Fruit fly (Drosophila melanogaster) whole organism, prepupa: ENCODE data around the gene Mesh1.

Source experiments
- CG11294 ChIP-seq: fragments of 200-800 bp; sonication (Bioruptor generic); IDR thresholded peaks from 2 replicates; pipeline ENCODE4 v1.3.6; 2022; ENCODE audit warnings: missing biosample characterization, missing genetic modification characterization
- CG3032 ChIP-seq: fragments of 200-800 bp; optimal IDR thresholded peaks from 2 replicates; lab custom pipeline; 2019; ENCODE audit warnings: missing biosample characterization, mild to moderate bottlenecking, missing genetic modification characterization, moderate library complexity
- CG31627 ChIP-seq: fragments of 200-800 bp; sonication (Bioruptor generic); optimal IDR thresholded peaks from 3 replicates; lab custom pipeline; 2016; ENCODE audit warnings: missing biosample characterization, missing genetic modification characterization
- CG32006 ChIP-seq: fragments of 200-800 bp; sonication (Bioruptor generic); optimal IDR thresholded peaks from 3 replicates; lab custom pipeline; 2017; ENCODE audit warnings: missing biosample characterization, mild to moderate bottlenecking, missing genetic modification characterization
- CG34406 ChIP-seq: fragments of 200-800 bp; sonication (Bioruptor generic); optimal IDR thresholded peaks from 3 replicates; lab custom pipeline; 2016; ENCODE audit warnings: missing biosample characterization, missing genetic modification characterization
- CG3919 ChIP-seq: fragments of 200-800 bp; sonication (Bioruptor generic); optimal IDR thresholded peaks from 3 replicates; lab custom pipeline; 2016; ENCODE audit warnings: missing biosample characterization, missing genetic modification characterization
- CG6163 ChIP-seq: fragments of 200-800 bp; sonication (Bioruptor generic); IDR thresholded peaks from 3 replicates; pipeline ENCODE4 v1.3.6; 2022; ENCODE audit warnings: missing biosample characterization, missing genetic modification characterization
- CG6276 ChIP-seq: fragments of 200-800 bp; sonication (Bioruptor generic); optimal IDR thresholded peaks from 2 replicates; lab custom pipeline; 2017; ENCODE audit warnings: missing biosample characterization, mild to moderate bottlenecking, missing genetic modification characterization
- CG6792 ChIP-seq: fragments of 200-800 bp; sonication (Bioruptor generic); optimal IDR thresholded peaks from 3 replicates; lab custom pipeline; 2016; ENCODE audit warnings: missing biosample characterization, missing genetic modification characterization
- CG6808 ChIP-seq: fragments of 200-800 bp; sonication (Bioruptor generic); optimal IDR thresholded peaks from 3 replicates; lab custom pipeline; 2017; ENCODE audit warnings: missing biosample characterization, missing genetic modification characterization, mild to moderate bottlenecking, moderate library complexity, missing genetic modification reagents
- CG6854 ChIP-seq: fragments of 200-800 bp; sonication (Bioruptor generic); optimal IDR thresholded peaks from 2 replicates; lab custom pipeline; 2017; ENCODE audit warnings: missing biosample characterization, mild to moderate bottlenecking, missing genetic modification characterization
- CG7368 ChIP-seq: fragments of 200-800 bp; sonication (Bioruptor generic); optimal IDR thresholded peaks from 3 replicates; lab custom pipeline; 2016; ENCODE audit warnings: missing biosample characterization, missing genetic modification characterization
- CG8119 ChIP-seq: fragments of 200-800 bp; sonication (Bioruptor generic); IDR thresholded peaks from 3 replicates; pipeline ENCODE4 v1.3.6; 2022; ENCODE audit warnings: missing biosample characterization, missing genetic modification characterization
- CG8319 ChIP-seq: fragments of 200-800 bp; sonication (Bioruptor generic); optimal IDR thresholded peaks from 3 replicates; lab custom pipeline; 2016; ENCODE audit warnings: missing biosample characterization, missing genetic modification characterization
- CG8632 ChIP-seq: fragments of 200-800 bp; sonication (Bioruptor generic); optimal IDR thresholded peaks from 3 replicates; lab custom pipeline; 2016; ENCODE audit warnings: missing biosample characterization, missing genetic modification characterization
- CG9139 ChIP-seq: fragments of 200-800 bp; sonication (Bioruptor generic); optimal IDR thresholded peaks from 3 replicates; lab custom pipeline; 2017; ENCODE audit warnings: missing biosample characterization, mild to moderate bottlenecking, missing genetic modification characterization
- Eip78C ChIP-seq: fragments of 200-800 bp; sonication (Bioruptor generic); peaks from one replicate; lab custom pipeline; 2016; ENCODE audit warnings: missing biosample characterization, missing genetic modification characterization
- Ets21C ChIP-seq: fragments of 200-800 bp; sonication (Bioruptor generic); optimal IDR thresholded peaks from 3 replicates; lab custom pipeline; 2016; ENCODE audit warnings: missing biosample characterization, missing genetic modification characterization
- Ets96B ChIP-seq: fragments of 200-800 bp; optimal IDR thresholded peaks from 2 replicates; lab custom pipeline; 2019; ENCODE audit warnings: missing biosample characterization, mild to moderate bottlenecking, missing genetic modification characterization, moderate library complexity
- Gug ChIP-seq: fragments of 200-800 bp; sonication (Bioruptor generic); IDR thresholded peaks from 2 replicates; pipeline ENCODE4 v1.3.6; 2022; ENCODE audit warnings: missing biosample characterization, missing genetic modification characterization
- Hr38 ChIP-seq: sonication (Bioruptor generic); optimal IDR thresholded peaks from 2 replicates; lab custom pipeline; 2016; ENCODE audit warnings: missing biosample characterization, missing genetic modification characterization
- Hr39 ChIP-seq: fragments of 200-800 bp; sonication (Bioruptor generic); optimal IDR thresholded peaks from 2 replicates; lab custom pipeline; 2016; ENCODE audit warnings: missing biosample characterization, missing genetic modification characterization
- Lpt ChIP-seq: fragments of 200-800 bp; sonication (Bioruptor generic); optimal IDR thresholded peaks from 3 replicates; lab custom pipeline; 2016; ENCODE audit warnings: missing biosample characterization, missing genetic modification characterization
- Met ChIP-seq: fragments of 200-800 bp; sonication (Bioruptor generic); optimal IDR thresholded peaks from 3 replicates; lab custom pipeline; 2016; ENCODE audit warnings: missing biosample characterization, missing genetic modification characterization
- OdsH ChIP-seq: fragments of 200-800 bp; sonication (Bioruptor generic); optimal IDR thresholded peaks from 3 replicates; lab custom pipeline; 2016; ENCODE audit warnings: missing biosample characterization, missing genetic modification characterization
- Sox102F ChIP-seq: fragments of 200-800 bp; sonication (Bioruptor generic); optimal IDR thresholded peaks from 2 replicates; lab custom pipeline; 2016; ENCODE audit warnings: missing biosample characterization, mild to moderate bottlenecking, missing genetic modification characterization
- dsx ChIP-seq: fragments of 200-800 bp; optimal IDR thresholded peaks from 3 replicates; lab custom pipeline; 2019; ENCODE audit warnings: missing biosample characterization, mild to moderate bottlenecking, missing genetic modification characterization, moderate library complexity; ENCODE audit not compliant: poor library complexity, severe bottlenecking
- eg ChIP-seq: fragments of 200-800 bp; sonication (Bioruptor generic); IDR thresholded peaks from 3 replicates; pipeline ENCODE4 v1.3.6; 2022; ENCODE audit warnings: missing biosample characterization, missing genetic modification characterization
- fd59A ChIP-seq: fragments of 200-800 bp; sonication (Bioruptor generic); optimal IDR thresholded peaks from 2 replicates; lab custom pipeline; 2017; ENCODE audit warnings: missing biosample characterization, mild to moderate bottlenecking, missing genetic modification characterization, missing genetic modification reagents
- lz ChIP-seq: fragments of 200-800 bp; sonication (Bioruptor generic); optimal IDR thresholded peaks from 3 replicates; lab custom pipeline; 2016; ENCODE audit warnings: missing biosample characterization, missing genetic modification characterization
- net ChIP-seq: fragments of 200-800 bp; sonication (Bioruptor generic); optimal IDR thresholded peaks from 3 replicates; lab custom pipeline; 2016; ENCODE audit warnings: missing biosample characterization, missing genetic modification characterization
- pdm3 ChIP-seq: fragments of 200-800 bp; sonication (Bioruptor generic); optimal IDR thresholded peaks from 3 replicates; lab custom pipeline; 2016; ENCODE audit warnings: missing biosample characterization, missing genetic modification characterization
- salr ChIP-seq, 2 experiments: fragments of 200-800 bp; sonication (Bioruptor generic); optimal IDR thresholded peaks; 3 replicates each; lab custom pipeline; 2016 to 2018; ENCODE audit warnings: missing biosample characterization in 2 of 2, missing genetic modification characterization in 2 of 2, mild to moderate bottlenecking in 1 of 2
- ss ChIP-seq, 2 experiments: fragments of 200-800 bp; sonication (Bioruptor generic); optimal IDR thresholded peaks; 2 replicates in 1 of 2; 3 replicates in 1 of 2; lab custom pipeline; 2017 to 2018; ENCODE audit warnings: mild to moderate bottlenecking in 2 of 2, missing biosample characterization in 2 of 2, missing genetic modification characterization in 2 of 2, moderate library complexity in 1 of 2
- topi ChIP-seq: fragments of 200-800 bp; sonication (Bioruptor generic); optimal IDR thresholded peaks from 3 replicates; lab custom pipeline; 2016; ENCODE audit warnings: missing biosample characterization, missing genetic modification characterization
- vri ChIP-seq: fragments of 200-800 bp; sonication (Bioruptor generic); optimal IDR thresholded peaks from 3 replicates; lab custom pipeline; 2016; ENCODE audit warnings: missing biosample characterization, mild to moderate bottlenecking, missing genetic modification characterization

Gene Mesh1

DNA sequence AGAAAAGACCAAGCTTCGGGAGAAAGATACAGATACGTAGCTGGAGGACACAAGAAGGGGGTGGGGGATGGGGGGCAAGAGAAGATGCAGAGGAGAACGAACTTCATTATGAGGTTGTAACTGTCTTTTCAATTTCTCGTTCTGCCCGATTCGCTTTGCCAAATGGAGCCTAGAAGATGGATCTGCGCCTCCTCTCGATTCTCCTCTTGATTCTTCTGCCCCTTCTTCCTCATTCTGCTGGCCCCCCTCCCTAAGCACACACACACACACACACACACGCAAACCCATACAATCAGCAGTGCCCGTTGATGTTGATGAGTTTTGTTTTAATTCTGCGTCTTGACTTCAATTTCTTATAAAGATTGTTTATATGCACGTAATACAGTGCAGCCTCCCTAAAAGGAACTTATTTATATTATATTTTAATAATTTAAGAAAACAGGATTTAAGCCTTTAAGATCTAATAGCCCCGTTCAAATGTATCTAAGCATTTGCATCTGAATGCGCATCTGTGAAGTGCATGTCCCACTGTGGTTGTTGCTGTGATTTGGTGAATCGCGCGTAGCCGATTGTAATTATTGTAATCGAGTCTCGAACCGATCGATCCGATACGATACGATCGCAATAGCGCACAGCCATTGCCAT is 4.8 kb upstream of the Mesh1 start (continued):
- TF ChIP-seq salr (GFP tag; optimal IDR thresholded peaks at IDR 0.05; lab: Kevin White, UChicago) = peak; percentile 56 to 88
- TF ChIP-seq Met (GFP tag; lab: Kevin White, UChicago) = peak; percentile 86
- peak; percentile 96 for TF ChIP-seq Eip78C (GFP tag; lab: Kevin White, UChicago)
- peak; percentile 95 for TF ChIP-seq eg (GFP tag; lab: Robert Waterston, UW)
- TF ChIP-seq ss (GFP tag; optimal IDR thresholded peaks at IDR 0.05; lab: Kevin White, UChicago) = peak; percentile 91 to 92
- peak; percentile 88 for TF ChIP-seq fd59A
- peak; percentile 84 for TF ChIP-seq net (GFP tag; lab: Kevin White, UChicago)
- peak; percentile 44 for TF ChIP-seq Lpt (GFP tag; lab: Kevin White, UChicago)
- TF ChIP-seq CG6792 = peak; percentile 83
- TF ChIP-seq Ets21C (GFP tag; lab: Kevin White, UChicago) = peak; percentile 58
- peak; percentile 72 for TF ChIP-seq vri (GFP tag; lab: Kevin White, UChicago)
- TF ChIP-seq CG7368 = peak; percentile 79
- peak; percentile 79 for TF ChIP-seq CG9139 (GFP tag; lab: Kevin White, UChicago)
- peak; percentile 91 for TF ChIP-seq OdsH (GFP tag; lab: Kevin White, UChicago)
- TF ChIP-seq CG11294 (GFP tag; lab: Robert Waterston, UW) = peak; percentile 81
- peak; percentile 76 for TF ChIP-seq CG31627 (GFP tag; lab: Kevin White, UChicago)
- TF ChIP-seq Gug (GFP tag; lab: Robert Waterston, UW) = peak; percentile 86
- peak; percentile 91 for TF ChIP-seq CG3919
- TF ChIP-seq pdm3 = peak; percentile 85
- peak; percentile 84 for TF ChIP-seq CG8632 (GFP tag; lab: Kevin White, UChicago)
- TF ChIP-seq Sox102F (GFP tag; lab: Kevin White, UChicago) = peak; percentile 83

DNA sequence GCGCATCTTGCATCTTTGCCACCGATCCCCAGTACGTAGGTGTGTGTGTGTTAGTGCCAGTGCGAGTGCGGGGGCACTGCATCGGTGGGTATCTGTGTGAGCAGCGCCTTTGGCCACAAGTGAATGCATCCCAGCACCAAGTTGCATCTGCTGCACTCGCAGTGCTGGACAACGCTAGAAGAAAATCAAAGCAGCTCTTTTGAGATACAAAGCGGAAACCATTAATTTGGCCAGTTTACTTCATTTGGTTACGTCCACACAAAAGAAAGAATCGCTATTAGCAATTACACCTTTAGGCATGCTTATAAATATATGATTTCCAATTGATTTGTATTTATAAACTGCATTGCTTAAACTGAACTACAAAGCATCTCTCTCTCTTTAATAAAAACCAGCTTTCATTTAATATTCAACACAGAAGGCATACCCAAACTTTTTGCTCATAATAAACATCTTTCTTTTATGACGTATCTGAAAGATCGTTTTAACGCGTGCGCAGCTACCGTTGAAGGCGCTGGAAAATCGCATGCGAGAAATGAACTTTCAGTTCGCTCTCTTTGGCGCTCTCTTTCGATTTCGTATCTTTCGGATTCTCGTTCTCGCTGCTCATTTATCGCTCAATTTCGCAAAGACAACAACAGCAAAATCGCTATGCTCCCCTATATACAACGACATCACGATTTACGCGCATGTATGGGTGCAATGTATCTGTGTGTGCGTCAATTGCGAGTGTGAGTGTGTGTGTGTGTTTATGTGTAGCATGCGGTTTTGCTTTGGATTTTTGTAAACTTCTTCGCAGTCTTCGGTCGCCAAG is 4.1 kb upstream of the Mesh1 start:
- TF ChIP-seq CG11294 (GFP tag; lab: Robert Waterston, UW) (no peak), salr (GFP tag; optimal IDR thresholded peaks at IDR 0.05; lab: Kevin White, UChicago) (peak in 1 of 2 experiments; percentile 3), CG6808 (GFP tag; lab: Kevin White, UChicago) (peak; percentile 33), CG6276 (GFP tag; lab: Kevin White, UChicago) (no peak), Eip78C (GFP tag; lab: Kevin White, UChicago) (peak; percentile 64), Ets96B (tag; lab: Kevin White, UChicago) (no peak), dsx (GFP tag; lab: Kevin White, UChicago) (peak; percentile 47), lz (GFP tag; lab: Kevin White, UChicago) (no peak), Sox102F (GFP tag; lab: Kevin White, UChicago) (no peak), CG34406 (no peak), Hr39 (GFP tag; lab: Kevin White, UChicago) (no peak), CG32006 (GFP tag; lab: Kevin White, UChicago) (peak; percentile 22), CG8119 (GFP tag; lab: Robert Waterston, UW) (no peak), CG8319 (GFP tag; lab: Kevin White, UChicago) (no peak), Met (GFP tag; lab: Kevin White, UChicago) (no peak), fd59A (no peak), ss (GFP tag; optimal IDR thresholded peaks at IDR 0.05; lab: Kevin White, UChicago) (peak in 1 of 2 experiments; percentile 23), CG6854 (no peak), vri (GFP tag; lab: Kevin White, UChicago) (no peak), CG6163 (GFP tag; lab: Robert Waterston, UW) (0 out of 3 replicates have a peak, but pooled peaks have one; percentile 5), CG9139 (GFP tag; lab: Kevin White, UChicago) (no peak), CG3032 (tag; lab: Kevin White, UChicago) (no peak), topi (GFP tag; lab: Kevin White, UChicago) (no peak), CG3919 (no peak), Hr38 (GFP tag; lab: Kevin White, UChicago) (no peak)
